Fruit fly (Drosophila melanogaster) whole organism: Measurements from ENCODE around the gene Mur29B.

Experiments used
- CG8478 ChIP-seq: fragments of >200 bp; optimal IDR thresholded peaks from 2 replicates; lab custom pipeline; 2018; ENCODE audit warnings: inconsistent platforms
- psq ChIP-seq: fragments of >200 bp; optimal IDR thresholded peaks from 2 replicates; lab custom pipeline; 2017

dm6 chr2L:8305409-8305808 lies 46.6 kb upstream of the Mur29B start, which contains the start of gene CG7840:
- TF ChIP-seq CG8478 (lab: Kevin White, UChicago): no peak
- no peak for TF ChIP-seq psq (lab: Kevin White, UChicago)
